Worm (Caenorhabditis elegans): Measurements from ENCODE around the gene Y17G9B.5.

Gene Y17G9B.5

ce11 chrIV:4712376-4712775 is 37.7 kb upstream of the Y17G9B.5 start, which contains the start of gene yars-2:
TSS of gene yars-2 (minus strand) at chrIV:4712624.
- TF ChIP-seq egl-27 (tag; optimal IDR thresholded peaks at IDR 0.05) (no peak), hlh-4 (tag; optimal IDR thresholded peaks at IDR 0.05) (no peak), nhr-28 (tag; optimal IDR thresholded peaks at IDR 0.05) (no peak), ceh-90 (tag; optimal IDR thresholded peaks at IDR 0.05) (peak; percentile 71), mdl-1 (tag; optimal IDR thresholded peaks at IDR 0.05) (no peak), lin-35 (GFP tag; optimal IDR thresholded peaks at IDR 0.05) (peak in 1 of 2 experiments; percentile 4), nhr-71 (tag; optimal IDR thresholded peaks at IDR 0.05) (peak; percentile 28), efl-1 (optimal IDR thresholded peaks at IDR 0.05) (peak; percentile 4 to 26), efl-1 (GFP tag; optimal IDR thresholded peaks at IDR 0.05 in 1 of 2) (no peak), nhr-47 (tag; optimal IDR thresholded peaks at IDR 0.05) (peak; percentile 42), ama-1 (optimal IDR thresholded peaks at IDR 0.05) (no peak), ztf-11 (tag; optimal IDR thresholded peaks at IDR 0.05) (peak in 1 of 2 experiments; percentile 6), rnt-1 (tag; optimal IDR thresholded peaks at IDR 0.05) (peak; percentile 73), xbp-1 (tag; optimal IDR thresholded peaks at IDR 0.05) (peak; percentile 10), lsy-2 (tag; optimal IDR thresholded peaks at IDR 0.05) (peak; percentile 20 to 48), F16B12.6 (tag; optimal IDR thresholded peaks at IDR 0.05) (no peak), lin-39 (tag; optimal IDR thresholded peaks at IDR 0.05) (no peak), nhr-90 (tag; optimal IDR thresholded peaks at IDR 0.05; ENCODE audit: poor library complexity) (peak; percentile 18), tbx-2 (tag; optimal IDR thresholded peaks at IDR 0.05) (peak; percentile 20), dpl-1 (GFP tag; optimal IDR thresholded peaks at IDR 0.05) (peak in 1 of 3 experiments; percentile 42), lir-3 (tag; optimal IDR thresholded peaks at IDR 0.05; ENCODE audit: poor library complexity) (peak; percentile 52)

ce11 chrIV:4715785-4716184 is 34.3 kb upstream of the Y17G9B.5 start, which contains the start of gene miro-1:
TSS of gene miro-1 (minus strand) at chrIV:4715807.
- TF ChIP-seq lsy-2 (tag; optimal IDR thresholded peaks at IDR 0.05), result peak in 1 of 2 experiments; percentile 38

- TF ChIP-seq xbp-1 (tag; optimal IDR thresholded peaks at IDR 0.05) (peak; percentile 44), swsn-7 (tag; optimal IDR thresholded peaks at IDR 0.05) (peak; percentile 24), nhr-71 (tag; optimal IDR thresholded peaks at IDR 0.05) (peak; percentile 71), nhr-20 (tag; optimal IDR thresholded peaks at IDR 0.05) (peak; percentile 46), unc-86 (tag; optimal IDR thresholded peaks at IDR 0.05) (peak; percentile 29), rnt-1 (tag; optimal IDR thresholded peaks at IDR 0.05) (peak; percentile 64), isw-1 (GFP tag; IDR thresholded peaks at IDR 0.05) (peak; percentile 95), unc-98 (GFP tag; IDR thresholded peaks at IDR 0.05) (peak; percentile 95), nhr-85 (tag) (peak; percentile 58), mab-9 (GFP tag; IDR thresholded peaks at IDR 0.05) (peak; percentile 93), ceh-88 (GFP tag; IDR thresholded peaks at IDR 0.05) (peak; percentile 97), nhr-47 (tag; optimal IDR thresholded peaks at IDR 0.05) (peak; percentile 77), C04F5.9 (tag; optimal IDR thresholded peaks at IDR 0.05) (peak; percentile 3), F16B12.6 (tag; optimal IDR thresholded peaks at IDR 0.05) (peak; percentile 61), grh-1 (GFP tag; IDR thresholded peaks at IDR 0.05) (peak; percentile 97), dsc-1 (tag; optimal IDR thresholded peaks at IDR 0.05) (peak; percentile 32), efl-1 (optimal IDR thresholded peaks at IDR 0.05) (peak; percentile 36 to 60), efl-1 (GFP tag; optimal IDR thresholded peaks at IDR 0.05 in 1 of 2) (peak; percentile 63 to 75), dpl-1 (GFP tag; optimal IDR thresholded peaks at IDR 0.05) (peak in 2 of 3 experiments; percentile 50), lin-35 (GFP tag; optimal IDR thresholded peaks at IDR 0.05) (peak; percentile 31 to 60), nhr-19 (GFP tag; conservative IDR thresholded peaks at IDR 0.05) (peak; percentile 98), fkh-8 (tag; optimal IDR thresholded peaks at IDR 0.05) (peak; percentile 60), lsy-2 (tag; optimal IDR thresholded peaks at IDR 0.05) (peak; percentile 61 to 89), snu-23 (GFP tag; optimal IDR thresholded peaks at IDR 0.05) (peak; percentile 42), tbx-2 (tag; optimal IDR thresholded peaks at IDR 0.05) (peak; percentile 39), lin-14 (GFP tag; optimal IDR thresholded peaks at IDR 0.05) (peak; percentile 47)
Measured at ce11 chrIV:4720522-4720921, 29.5 kb upstream of the Y17G9B.5 start.

ce11 chrIV:4723687-4724086 is 26.4 kb upstream of the Y17G9B.5 start:
- no peak for TF ChIP-seq aly-2 (tag; optimal IDR thresholded peaks at IDR 0.05)
- TF ChIP-seq ztf-4 (tag; optimal IDR thresholded peaks at IDR 0.05), result no peak
- no peak for TF ChIP-seq ceh-82 (tag; optimal IDR thresholded peaks at IDR 0.05)
- no peak for TF ChIP-seq unc-86 (tag; optimal IDR thresholded peaks at IDR 0.05)
- TF ChIP-seq pax-3 (tag; optimal IDR thresholded peaks at IDR 0.05), result no peak
- TF ChIP-seq skn-1 (tag; optimal IDR thresholded peaks at IDR 0.05), result no peak
- no peak for TF ChIP-seq blmp-1 (tag; optimal IDR thresholded peaks at IDR 0.05)
- no peak for TF ChIP-seq zip-4 (GFP tag; optimal IDR thresholded peaks at IDR 0.05)
- TF ChIP-seq jun-1 (tag; optimal IDR thresholded peaks at IDR 0.05), result no peak
- TF ChIP-seq fkh-10 (GFP tag; optimal IDR thresholded peaks at IDR 0.05), result no peak
- TF ChIP-seq hpl-2 (GFP tag; optimal IDR thresholded peaks at IDR 0.05), result no peak
- TF ChIP-seq nhr-237 (tag; optimal IDR thresholded peaks at IDR 0.05), result no peak
- TF ChIP-seq nhr-76 (tag; optimal IDR thresholded peaks at IDR 0.05), result no peak

All from whole organism, L1 larva.